Worm (Caenorhabditis elegans) whole organism, L4 larva: ENCODE results near the gene clc-9.

Experiments
- ceh-82 ChIP-seq: sonication (generic microtip); optimal IDR thresholded peaks from 2 replicates; lab custom pipeline; 2017; ENCODE audit warnings: missing biosample characterization, missing genetic modification characterization
- daf-12 ChIP-seq: fragments of 150-350 bp; optimal IDR thresholded peaks from 2 replicates; lab custom pipeline; 2014; ENCODE audit warnings: missing biosample characterization, missing genetic modification reagents, missing genetic modification characterization
- dmd-6 ChIP-seq: fragments of 200-800 bp; sonication (Bioruptor generic); IDR thresholded peaks from 2 replicates; pipeline ENCODE4 v1.3.6; 2022; ENCODE audit warnings: missing genetic modification reagents, missing genetic modification characterization, missing compliant biosample characterization
- dpl-1 ChIP-seq: fragments of 150-350 bp; optimal IDR thresholded peaks from 2 replicates; lab custom pipeline; 2014; ENCODE audit warnings: missing biosample characterization, missing genetic modification reagents, missing genetic modification characterization
- egl-27 ChIP-seq: sonication (generic microtip); optimal IDR thresholded peaks from 3 replicates; lab custom pipeline; 2017; ENCODE audit warnings: missing biosample characterization, missing genetic modification reagents, missing genetic modification characterization
- egl-43 ChIP-seq: fragments of 200-800 bp; sonication (Bioruptor generic); IDR thresholded peaks from 2 replicates; pipeline ENCODE4 v1.3.6; 2022; ENCODE audit warnings: missing genetic modification reagents, missing genetic modification characterization, missing compliant biosample characterization
- nhr-237 ChIP-seq: sonication (generic microtip); optimal IDR thresholded peaks from 2 replicates; lab custom pipeline; 2017; ENCODE audit warnings: missing biosample characterization, missing genetic modification characterization
- nhr-25 ChIP-seq: sonication (generic microtip); optimal IDR thresholded peaks from 2 replicates; lab custom pipeline; 2017; ENCODE audit warnings: missing genetic modification characterization, mild to moderate bottlenecking, missing compliant biosample characterization, antibody characterized with exemption, moderate library complexity, borderline replicate concordance; ENCODE audit not compliant: insufficient read depth
- set-16 ChIP-seq: fragments of 200-800 bp; sonication (Bioruptor generic); IDR thresholded peaks from 2 replicates; pipeline ENCODE4 v1.3.6; 2022; ENCODE audit warnings: missing genetic modification reagents, missing genetic modification characterization, missing compliant biosample characterization
- snpc-4 ChIP-seq: fragments of 150-350 bp; optimal IDR thresholded peaks from 2 replicates; lab custom pipeline; 2014; ENCODE audit warnings: missing biosample characterization, missing genetic modification characterization

- TF ChIP-seq nhr-237 (no peak), snpc-4 (no peak), egl-27 (tag; lab: Kevin White, UChicago) (no peak), dpl-1 (GFP tag; lab: Kevin White, UChicago) (no peak), ceh-82 (tag; lab: Kevin White, UChicago) (no peak), set-16 (GFP tag; lab: Robert Waterston, UW) (no peak), dmd-6 (GFP tag; lab: Robert Waterston, UW) (no peak), daf-12 (tag; lab: Kevin White, UChicago) (no peak), nhr-25 (tag; lab: Kevin White, UChicago) (no peak), egl-43 (no peak)
Measured at ce11 chrIV:11125200-11125599, 12.5 kb downstream of the clc-9 start.
